Worm (Caenorhabditis elegans): ENCODE measurements around the gene cpr-9.

ce11 chrV:11975233-11975632 is 27.6 kb upstream of the cpr-9 start, which contains the start of gene cpr-1:
- no peak for TF ChIP-seq him-1 (tag; optimal IDR thresholded peaks at IDR 0.05)
- no peak for TF ChIP-seq W03F9.2 (tag; optimal IDR thresholded peaks at IDR 0.05)
- no peak for TF ChIP-seq dao-5 (tag; optimal IDR thresholded peaks at IDR 0.05)

All from whole organism, L4/young adult.